Fruit fly (Drosophila melanogaster) whole organism, embryonic: ENCODE data around the gene ninaC.

Experiments
- Abd-B ChIP-seq: fragments of 200-800 bp; sonication (Bioruptor generic); optimal IDR thresholded peaks from 2 replicates; lab custom pipeline; 2018; ENCODE audit warnings: missing biosample characterization, mild to moderate bottlenecking, missing genetic modification characterization, moderate library complexity
- Adf1 ChIP-seq: fragments of 200-800 bp; sonication (Bioruptor generic); IDR thresholded peaks from 2 replicates; pipeline ENCODE4 v1.3.6; 2022; ENCODE audit warnings: missing biosample characterization, missing genetic modification characterization
- Bteb2 ChIP-seq: fragments of 200-800 bp; sonication (Bioruptor generic); optimal IDR thresholded peaks from 2 replicates; lab custom pipeline; 2016; ENCODE audit warnings: missing biosample characterization, missing genetic modification characterization
- CG10267 ChIP-seq: fragments of 200-800 bp; sonication (Bioruptor generic); optimal IDR thresholded peaks from 2 replicates; lab custom pipeline; 2018; ENCODE audit warnings: missing biosample characterization, mild to moderate bottlenecking, missing genetic modification characterization, moderate library complexity
- CG10431 ChIP-seq: fragments of 200-800 bp; sonication (Bioruptor generic); optimal IDR thresholded peaks from 3 replicates; lab custom pipeline; 2018; ENCODE audit warnings: missing biosample characterization, mild to moderate bottlenecking, missing genetic modification characterization
- CG10654 ChIP-seq: fragments of 200-800 bp; sonication (Bioruptor generic); optimal IDR thresholded peaks from 2 replicates; lab custom pipeline; 2016; ENCODE audit warnings: missing biosample characterization, missing genetic modification characterization
- CG10959 ChIP-seq: fragments of 200-800 bp; sonication (Bioruptor generic); IDR thresholded peaks from 2 replicates; pipeline ENCODE4 v1.3.6; 2022; ENCODE audit warnings: missing biosample characterization, missing genetic modification characterization
- CG11093 ChIP-seq: fragments of 200-800 bp; sonication (Bioruptor generic); IDR thresholded peaks from 3 replicates; pipeline ENCODE4 v1.3.6; 2022; ENCODE audit warnings: missing biosample characterization, missing genetic modification characterization
- CG11247 ChIP-seq: fragments of 200-800 bp; sonication (Bioruptor generic); IDR thresholded peaks from 2 replicates; pipeline ENCODE4 v1.3.6; 2022; ENCODE audit warnings: missing biosample characterization, missing genetic modification characterization
- CG13123 ChIP-seq: fragments of 200-800 bp; sonication (Bioruptor generic); optimal IDR thresholded peaks from 2 replicates; lab custom pipeline; 2016; ENCODE audit warnings: missing biosample characterization, missing genetic modification characterization
- CG13287 ChIP-seq: fragments of 200-800 bp; sonication (Bioruptor generic); IDR thresholded peaks from 2 replicates; pipeline ENCODE4 v1.3.6; 2022; ENCODE audit warnings: missing biosample characterization, missing genetic modification characterization; ENCODE audit not compliant: partially characterized antibody
- CG14014 ChIP-seq: fragments of 200-800 bp; sonication (Bioruptor generic); IDR thresholded peaks from 2 replicates; pipeline ENCODE4 v1.3.6; 2022; ENCODE audit warnings: missing biosample characterization, missing genetic modification characterization
- CG2712 ChIP-seq: fragments of 200-800 bp; optimal IDR thresholded peaks from 3 replicates; lab custom pipeline; 2019; ENCODE audit warnings: missing biosample characterization, mild to moderate bottlenecking, missing genetic modification characterization, moderate library complexity
- CG30020 ChIP-seq: fragments of 200-800 bp; optimal IDR thresholded peaks from 2 replicates; lab custom pipeline; 2019; ENCODE audit warnings: missing biosample characterization, mild to moderate bottlenecking, missing genetic modification characterization, moderate library complexity
- CG30431 ChIP-seq: fragments of 200-800 bp; sonication (Bioruptor generic); optimal IDR thresholded peaks from 2 replicates; lab custom pipeline; 2017; ENCODE audit warnings: missing biosample characterization, missing genetic modification characterization
- CG32772 ChIP-seq: fragments of 200-800 bp; sonication (Bioruptor generic); IDR thresholded peaks from 2 replicates; pipeline ENCODE4 v1.3.6; 2022; ENCODE audit warnings: missing biosample characterization, missing genetic modification characterization
- CG33557 ChIP-seq: fragments of 200-800 bp; sonication (Bioruptor generic); optimal IDR thresholded peaks from 2 replicates; lab custom pipeline; 2019; ENCODE audit warnings: missing biosample characterization, mild to moderate bottlenecking, missing genetic modification characterization, moderate library complexity
- CG4820 ChIP-seq: fragments of 200-800 bp; sonication (Bioruptor generic); optimal IDR thresholded peaks from 3 replicates; lab custom pipeline; 2016; ENCODE audit warnings: missing biosample characterization, missing genetic modification characterization
- CG5953 ChIP-seq: fragments of 200-800 bp; sonication (Bioruptor generic); IDR thresholded peaks from 2 replicates; pipeline ENCODE4 v1.3.6; 2022; ENCODE audit warnings: missing biosample characterization, missing genetic modification characterization
- CG7372 ChIP-seq: fragments of 200-800 bp; sonication (Bioruptor generic); IDR thresholded peaks from 2 replicates; pipeline ENCODE4 v1.3.6; 2022; ENCODE audit warnings: missing biosample characterization, missing genetic modification characterization
- CG7556 ChIP-seq: fragments of 200-800 bp; sonication (Bioruptor generic); optimal IDR thresholded peaks from 2 replicates; lab custom pipeline; 2017; ENCODE audit warnings: missing biosample characterization, mild to moderate bottlenecking, missing genetic modification characterization
- CG8478 ChIP-seq: fragments of >200 bp; optimal IDR thresholded peaks from 2 replicates; lab custom pipeline; 2018
- Camta ChIP-seq: fragments of 200-800 bp; sonication (Bioruptor generic); optimal IDR thresholded peaks from 2 replicates; lab custom pipeline; 2016; ENCODE audit warnings: missing biosample characterization, missing genetic modification characterization
- CrebB ChIP-seq: fragments of 200-800 bp; sonication (Bioruptor generic); optimal IDR thresholded peaks from 3 replicates; lab custom pipeline; 2018; ENCODE audit warnings: missing biosample characterization, mild to moderate bottlenecking, missing genetic modification characterization
- Dfd ChIP-seq, 2 experiments: fragments of >200 bp; optimal IDR thresholded peaks; 2 replicates each; lab custom pipeline; 2017; ENCODE audit warnings: missing biosample characterization in 2 of 2, missing genetic modification characterization in 2 of 2
- Doc2 ChIP-seq: fragments of 200-800 bp; sonication (Bioruptor generic); IDR thresholded peaks from 2 replicates; pipeline ENCODE4 v1.3.6; 2022; ENCODE audit warnings: missing biosample characterization, missing genetic modification characterization
- Jarid2 ChIP-seq: fragments of 200-800 bp; sonication (Bioruptor generic); optimal IDR thresholded peaks from 3 replicates; lab custom pipeline; 2017; ENCODE audit warnings: mild to moderate bottlenecking, missing biosample characterization, missing genetic modification reagents, missing genetic modification characterization
- Lim3 ChIP-seq: fragments of 200-800 bp; sonication (Bioruptor generic); IDR thresholded peaks from 2 replicates; pipeline ENCODE4 v1.3.6; 2022; ENCODE audit warnings: missing biosample characterization, missing genetic modification characterization
- NC2β ChIP-seq: fragments of 200-800 bp; sonication (Bioruptor generic); optimal IDR thresholded peaks from 2 replicates; lab custom pipeline; 2016; ENCODE audit warnings: missing biosample characterization, missing genetic modification characterization
- Neu2 ChIP-seq: fragments of 200-800 bp; sonication (Bioruptor generic); optimal IDR thresholded peaks from 3 replicates; lab custom pipeline; 2016; ENCODE audit warnings: missing biosample characterization, missing genetic modification characterization, borderline replicate concordance
- PHDP ChIP-seq: fragments of 200-800 bp; sonication (Bioruptor generic); optimal IDR thresholded peaks from 3 replicates; lab custom pipeline; 2018; ENCODE audit warnings: missing biosample characterization, mild to moderate bottlenecking, missing genetic modification characterization, moderate library complexity
- Ptx1 ChIP-seq: fragments of 200-800 bp; sonication (Bioruptor generic); IDR thresholded peaks from 2 replicates; pipeline ENCODE4 v1.3.6; 2022; ENCODE audit warnings: missing biosample characterization, missing genetic modification characterization
- Rfx ChIP-seq: fragments of 200-800 bp; sonication (Bioruptor generic); IDR thresholded peaks from 2 replicates; pipeline ENCODE4 v1.3.6; 2022; ENCODE audit warnings: missing biosample characterization, missing genetic modification characterization
- Taf1 ChIP-seq: fragments of 200-800 bp; sonication (Bioruptor generic); IDR thresholded peaks from 2 replicates; pipeline ENCODE4 v1.3.6; 2022; ENCODE audit warnings: missing biosample characterization, missing genetic modification characterization
- al ChIP-seq: fragments of 200-800 bp; sonication (Bioruptor generic); IDR thresholded peaks from 2 replicates; pipeline ENCODE4 v1.3.6; 2022; ENCODE audit warnings: missing biosample characterization, missing genetic modification characterization
- ash1 ChIP-seq: fragments of 200-800 bp; sonication (Bioruptor generic); optimal IDR thresholded peaks from 2 replicates; lab custom pipeline; 2018; ENCODE audit warnings: missing biosample characterization, mild to moderate bottlenecking, missing genetic modification characterization
- chif ChIP-seq, 2 experiments: fragments of 200-800 bp; sonication (Bioruptor generic); optimal IDR thresholded peaks; 3 replicates each; lab custom pipeline; 2016; ENCODE audit warnings: missing biosample characterization in 2 of 2, missing genetic modification characterization in 2 of 2
- ci ChIP-seq: fragments of 200-800 bp; sonication (Bioruptor generic); IDR thresholded peaks from 3 replicates; pipeline ENCODE4 v1.3.6; 2022; ENCODE audit warnings: missing biosample characterization, missing genetic modification characterization
- crol ChIP-seq: fragments of 200-800 bp; sonication (Bioruptor generic); IDR thresholded peaks from 2 replicates; pipeline ENCODE4 v1.3.6; 2022; ENCODE audit warnings: missing biosample characterization, missing genetic modification characterization
- fd96Cb ChIP-seq: fragments of 200-800 bp; sonication (Bioruptor generic); optimal IDR thresholded peaks from 2 replicates; lab custom pipeline; 2018; ENCODE audit warnings: missing biosample characterization, mild to moderate bottlenecking, missing genetic modification characterization, moderate library complexity
- grau ChIP-seq: fragments of 200-800 bp; optimal IDR thresholded peaks from 3 replicates; lab custom pipeline; 2019; ENCODE audit warnings: missing biosample characterization, mild to moderate bottlenecking, missing genetic modification characterization, moderate library complexity
- kay ChIP-seq: fragments of 200-800 bp; sonication (Bioruptor generic); optimal IDR thresholded peaks from 2 replicates; lab custom pipeline; 2016; ENCODE audit warnings: missing biosample characterization, missing genetic modification characterization
- maf-S ChIP-seq: fragments of 200-800 bp; sonication (Bioruptor generic); optimal IDR thresholded peaks from 2 replicates; lab custom pipeline; 2016; ENCODE audit warnings: missing biosample characterization, missing genetic modification characterization
- nerfin-1 ChIP-seq: fragments of 200-800 bp; sonication (Bioruptor generic); optimal IDR thresholded peaks from 3 replicates; lab custom pipeline; 2019; ENCODE audit warnings: missing biosample characterization, mild to moderate bottlenecking, missing genetic modification characterization, moderate library complexity
- oc ChIP-seq: fragments of 200-800 bp; sonication (Bioruptor generic); optimal IDR thresholded peaks from 2 replicates; lab custom pipeline; 2018; ENCODE audit warnings: missing biosample characterization, mild to moderate bottlenecking, missing genetic modification characterization, moderate library complexity
- rib ChIP-seq: fragments of 200-800 bp; sonication (Bioruptor generic); IDR thresholded peaks from 2 replicates; pipeline ENCODE4 v1.3.6; 2022; ENCODE audit warnings: missing biosample characterization, missing genetic modification characterization
- row ChIP-seq: fragments of 200-800 bp; sonication (Bioruptor generic); IDR thresholded peaks from 3 replicates; pipeline ENCODE4 v1.3.6; 2022; ENCODE audit warnings: missing biosample characterization, missing genetic modification characterization
- scrt ChIP-seq: fragments of 200-800 bp; sonication (Bioruptor generic); optimal IDR thresholded peaks from 2 replicates; lab custom pipeline; 2018; ENCODE audit warnings: missing biosample characterization, mild to moderate bottlenecking, missing genetic modification characterization, moderate library complexity
- sisA ChIP-seq: fragments of 200-800 bp; sonication (Bioruptor generic); IDR thresholded peaks from 2 replicates; pipeline ENCODE4 v1.3.6; 2022; ENCODE audit warnings: missing biosample characterization, missing genetic modification characterization
- slbo ChIP-seq: fragments of 200-800 bp; sonication (Bioruptor generic); IDR thresholded peaks from 2 replicates; pipeline ENCODE4 v1.3.6; 2022; ENCODE audit warnings: missing biosample characterization, missing genetic modification characterization
- slp2 ChIP-seq: fragments of 200-800 bp; sonication (Bioruptor generic); optimal IDR thresholded peaks from 2 replicates; lab custom pipeline; 2016; ENCODE audit warnings: missing biosample characterization, missing genetic modification characterization

The ninaC gene

DNA sequence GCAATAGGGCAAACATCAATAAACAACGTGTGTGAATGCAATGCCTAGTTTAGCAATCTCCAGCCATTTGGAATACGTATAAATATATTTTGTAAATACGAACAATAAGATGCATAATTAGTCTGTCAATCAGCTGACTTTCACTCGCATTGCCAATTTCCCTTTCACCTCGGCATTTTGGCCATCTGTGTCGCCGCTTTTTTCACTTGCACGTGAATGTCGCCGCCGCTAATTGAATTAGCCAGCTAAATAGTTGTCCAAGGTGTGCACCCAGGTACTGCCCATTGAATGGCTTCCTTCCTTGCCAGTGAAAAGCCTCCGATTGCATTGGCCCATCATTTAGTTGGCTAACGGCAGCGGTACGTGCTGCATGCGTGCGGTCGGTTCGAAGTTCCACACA, at the start of gene ninaC:
Gene ninaC, plus strand, starts transcription at position 301 of the 400 bp plus-strand sequence.
- no peak for TF ChIP-seq CG10654 (GFP tag; lab: Kevin White, UChicago)
- TF ChIP-seq CG33557 (GFP tag; lab: Kevin White, UChicago) = no peak
- no peak for TF ChIP-seq slbo
- TF ChIP-seq CG11247 (GFP tag; lab: Robert Waterston, UW) = no peak
- no peak for TF ChIP-seq CG7556 (GFP tag; lab: Kevin White, UChicago)
- TF ChIP-seq slp2 (GFP tag; lab: Kevin White, UChicago) = no peak
- TF ChIP-seq crol (GFP tag; lab: Robert Waterston, UW) = no peak
- no peak for TF ChIP-seq chif (GFP tag; optimal IDR thresholded peaks at IDR 0.05; lab: Kevin White, UChicago)
- TF ChIP-seq ash1 (GFP tag; lab: Kevin White, UChicago) = no peak
- TF ChIP-seq CG14014 (GFP tag; lab: Robert Waterston, UW) = no peak
- no peak for TF ChIP-seq NC2β (GFP tag; lab: Kevin White, UChicago)
- TF ChIP-seq Neu2 = no peak
- no peak for TF ChIP-seq CG30431 (GFP tag; lab: Kevin White, UChicago)
- no peak for TF ChIP-seq PHDP (tag; lab: Kevin White, UChicago)
- no peak for TF ChIP-seq al (GFP tag; lab: Robert Waterston, UW)
- no peak for TF ChIP-seq CG13287 (GFP tag; lab: Robert Waterston, UW)

DNA sequence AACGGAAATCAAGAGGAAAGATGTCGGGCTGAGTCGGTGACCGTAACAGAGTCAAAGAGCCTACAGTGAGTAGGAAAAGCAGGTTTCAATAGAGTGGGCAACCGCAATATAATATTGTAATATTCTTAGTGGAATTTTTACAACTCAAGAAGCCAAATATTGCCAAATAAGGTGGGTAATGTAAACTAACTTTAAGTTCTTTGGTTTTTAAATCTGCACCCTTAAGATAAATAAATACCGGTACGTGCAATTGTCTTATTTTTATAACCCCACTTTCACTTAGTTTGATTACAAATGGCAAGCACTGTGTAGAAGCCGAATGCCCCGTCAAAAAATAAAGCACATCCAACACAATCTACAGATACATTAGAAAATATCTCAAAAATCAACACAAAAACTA, 44.7 kb upstream of the ninaC start:
- TF ChIP-seq Ptx1 (GFP tag; lab: Robert Waterston, UW) = peak; percentile 30; the same call in 1 of the 2 replicates
- TF ChIP-seq chif (GFP tag; optimal IDR thresholded peaks at IDR 0.05; lab: Kevin White, UChicago) = peak in 1 of 2 experiments; percentile 32
- peak; percentile 84 for TF ChIP-seq row (GFP tag; lab: Robert Waterston, UW)
- peak; percentile 72 for TF ChIP-seq CG11093 (GFP tag; lab: Robert Waterston, UW)
- no peak for TF ChIP-seq Dfd (GFP tag; optimal IDR thresholded peaks at IDR 0.05; lab: Kevin White, UChicago)
- TF ChIP-seq Doc2 (GFP tag; lab: Robert Waterston, UW) = peak; percentile 39; the same call in 1 of the 2 replicates
- no peak for TF ChIP-seq CG30020 (tag; lab: Kevin White, UChicago)
- TF ChIP-seq kay (GFP tag; lab: Kevin White, UChicago) = no peak
- TF ChIP-seq CrebB (tag; lab: Kevin White, UChicago) = no peak
- no peak for TF ChIP-seq CG10431
- peak; percentile 11; the same call in 1 of the 2 replicates for TF ChIP-seq Taf1 (GFP tag; lab: Robert Waterston, UW)
- peak; percentile 14 for TF ChIP-seq Rfx (GFP tag; lab: Robert Waterston, UW)
- no peak for TF ChIP-seq maf-S (GFP tag; lab: Kevin White, UChicago)
- no peak for TF ChIP-seq fd96Cb (tag; lab: Kevin White, UChicago)
- TF ChIP-seq crol (GFP tag; lab: Robert Waterston, UW) = no peak
- peak; percentile 53 for TF ChIP-seq CG32772
- no peak for TF ChIP-seq scrt (GFP tag; lab: Kevin White, UChicago)
- peak; percentile 46 for TF ChIP-seq sisA (GFP tag; lab: Robert Waterston, UW)
- no peak for TF ChIP-seq Adf1 (GFP tag; lab: Robert Waterston, UW)
- no peak for TF ChIP-seq Jarid2 (GFP tag; lab: Kevin White, UChicago)
- TF ChIP-seq CG8478 (lab: Kevin White, UChicago) = no peak
- TF ChIP-seq nerfin-1 = no peak
- TF ChIP-seq Camta (GFP tag; lab: Kevin White, UChicago) = no peak
- no peak for TF ChIP-seq CG33557 (GFP tag; lab: Kevin White, UChicago)
- TF ChIP-seq rib (GFP tag; lab: Robert Waterston, UW) = no peak
- TF ChIP-seq CG4820 = no peak
- TF ChIP-seq CG2712 (tag; lab: Kevin White, UChicago) = peak; percentile 46
- TF ChIP-seq CG10959 (GFP tag; lab: Robert Waterston, UW) = peak; percentile 31; the same call in 1 of the 2 replicates
- TF ChIP-seq Bteb2 (GFP tag; lab: Kevin White, UChicago) = no peak
- TF ChIP-seq Abd-B (GFP tag; lab: Kevin White, UChicago) = no peak
- TF ChIP-seq CG13123 = no peak
- peak; percentile 32; the same call in 1 of the 3 replicates for TF ChIP-seq ci (GFP tag; lab: Robert Waterston, UW)
- no peak for TF ChIP-seq CG5953
- no peak for TF ChIP-seq CG10267 (tag; lab: Kevin White, UChicago)
- no peak for TF ChIP-seq oc
- no peak for TF ChIP-seq Lim3 (GFP tag; lab: Robert Waterston, UW)
- no peak for TF ChIP-seq CG7372 (GFP tag; lab: Robert Waterston, UW)
- no peak for TF ChIP-seq grau (tag; lab: Kevin White, UChicago)
